Worm (Caenorhabditis elegans): ENCODE data around the gene ari-2.

ari-2 gene

ce11 chrIV:5550676-5551184, at the start of gene ari-2:
Gene ari-2 (plus strand): TSS chrIV:5551134.
- TF ChIP-seq lsy-2 (tag; optimal IDR thresholded peaks at IDR 0.05) (peak; percentile 12), drap-1 (GFP tag; optimal IDR thresholded peaks at IDR 0.05) (no peak)

- TF ChIP-seq nhr-28 (tag; optimal IDR thresholded peaks at IDR 0.05) (no peak), nhr-12 (tag; optimal IDR thresholded peaks at IDR 0.05) (no peak), elt-1 (tag; optimal IDR thresholded peaks at IDR 0.05; ENCODE audit: borderline replicate concordance, insufficient read depth) (no peak), ces-1 (GFP tag; optimal IDR thresholded peaks at IDR 0.05) (peak; percentile 95), lin-13 (tag; optimal IDR thresholded peaks at IDR 0.05) (no peak), hlh-1 (tag; optimal IDR thresholded peaks at IDR 0.05) (no peak), zip-8 (tag; optimal IDR thresholded peaks at IDR 0.05) (peak; percentile 89), nhr-237 (tag; optimal IDR thresholded peaks at IDR 0.05) (no peak), M03D4.4 (tag; optimal IDR thresholded peaks at IDR 0.05) (no peak), ceh-83 (GFP tag; optimal IDR thresholded peaks at IDR 0.05) (no peak), flh-1 (GFP tag; optimal IDR thresholded peaks at IDR 0.05) (no peak), cnd-1 (tag; optimal IDR thresholded peaks at IDR 0.05) (peak; percentile 32), bed-3 (GFP tag; optimal IDR thresholded peaks at IDR 0.05) (no peak), lsy-2 (tag; optimal IDR thresholded peaks at IDR 0.05) (no peak), pha-4 (tag; optimal IDR thresholded peaks at IDR 0.05) (no peak), ham-2 (GFP tag; optimal IDR thresholded peaks at IDR 0.05) (no peak), tbx-8 (GFP tag; optimal IDR thresholded peaks at IDR 0.05) (no peak), snpc-4 (tag; optimal IDR thresholded peaks at IDR 0.05) (no peak), mab-5 (tag; optimal IDR thresholded peaks at IDR 0.05) (no peak), mls-2 (tag; optimal IDR thresholded peaks at IDR 0.05) (no peak), lin-32 (GFP tag; optimal IDR thresholded peaks at IDR 0.05) (no peak), ceh-43 (GFP tag; optimal IDR thresholded peaks at IDR 0.05) (no peak), sptf-1 (tag; optimal IDR thresholded peaks at IDR 0.05) (no peak), unc-120 (tag; optimal IDR thresholded peaks at IDR 0.05; ENCODE audit: poor library complexity, severe bottlenecking) (no peak), unc-39 (tag; optimal IDR thresholded peaks at IDR 0.05) (no peak), nhr-76 (tag; optimal IDR thresholded peaks at IDR 0.05) (no peak), ceh-39 (tag; optimal IDR thresholded peaks at IDR 0.05) (no peak), elt-3 (tag; optimal IDR thresholded peaks at IDR 0.05) (no peak), unc-62 (GFP tag; optimal IDR thresholded peaks at IDR 0.05) (no peak), mep-1 (tag; optimal IDR thresholded peaks at IDR 0.05) (no peak), ztf-11 (tag; optimal IDR thresholded peaks at IDR 0.05) (no peak), sem-2 (GFP tag; optimal IDR thresholded peaks at IDR 0.05) (no peak), nhr-2 (tag; optimal IDR thresholded peaks at IDR 0.05) (peak; percentile 81), drap-1 (GFP tag; optimal IDR thresholded peaks at IDR 0.05) (no peak)
These were observed 49.5 kb upstream of the ari-2 start for ce11 chrIV:5501414-5501813.

ce11 chrIV:5502610-5503009, 48.3 kb upstream of the ari-2 start:
- TF ChIP-seq elt-3 (tag; optimal IDR thresholded peaks at IDR 0.05): no peak
- no peak for TF ChIP-seq nhr-12 (tag; optimal IDR thresholded peaks at IDR 0.05)
- peak; percentile 46 for TF ChIP-seq elt-1 (tag; optimal IDR thresholded peaks at IDR 0.05; ENCODE audit: borderline replicate concordance, insufficient read depth)
- no peak for TF ChIP-seq bed-3 (GFP tag; optimal IDR thresholded peaks at IDR 0.05)
- TF ChIP-seq flh-1 (GFP tag; optimal IDR thresholded peaks at IDR 0.05): no peak
- no peak for TF ChIP-seq blmp-1 (tag; optimal IDR thresholded peaks at IDR 0.05)
- peak; percentile 84 for TF ChIP-seq nhr-2 (tag; optimal IDR thresholded peaks at IDR 0.05)
- no peak for TF ChIP-seq unc-62 (GFP tag; optimal IDR thresholded peaks at IDR 0.05)
- peak; percentile 88 for TF ChIP-seq ces-1 (GFP tag; optimal IDR thresholded peaks at IDR 0.05)
- no peak for TF ChIP-seq drap-1 (GFP tag; optimal IDR thresholded peaks at IDR 0.05)
- no peak for TF ChIP-seq pha-4 (tag; optimal IDR thresholded peaks at IDR 0.05)
- no peak for TF ChIP-seq nhr-237 (tag; optimal IDR thresholded peaks at IDR 0.05)
- peak; percentile 53 for TF ChIP-seq zip-8 (tag; optimal IDR thresholded peaks at IDR 0.05)

ce11 chrIV:5506642-5507041, 44.3 kb upstream of the ari-2 start:
- no peak for TF ChIP-seq drap-1 (GFP tag; optimal IDR thresholded peaks at IDR 0.05)
- no peak for TF ChIP-seq bed-3 (GFP tag; optimal IDR thresholded peaks at IDR 0.05)
- TF ChIP-seq elt-1 (tag; optimal IDR thresholded peaks at IDR 0.05; ENCODE audit: borderline replicate concordance, insufficient read depth): peak; percentile 79
- peak; percentile 53 for TF ChIP-seq ces-1 (GFP tag; optimal IDR thresholded peaks at IDR 0.05)
- TF ChIP-seq nhr-2 (tag; optimal IDR thresholded peaks at IDR 0.05): peak; percentile 69
- no peak for TF ChIP-seq nhr-76 (tag; optimal IDR thresholded peaks at IDR 0.05)
- TF ChIP-seq ceh-83 (GFP tag; optimal IDR thresholded peaks at IDR 0.05): no peak
- TF ChIP-seq unc-62 (GFP tag; optimal IDR thresholded peaks at IDR 0.05): peak; percentile 50
- TF ChIP-seq hlh-1 (tag; optimal IDR thresholded peaks at IDR 0.05): no peak
- no peak for TF ChIP-seq nhr-28 (tag; optimal IDR thresholded peaks at IDR 0.05)
- peak; percentile 45 for TF ChIP-seq zip-8 (tag; optimal IDR thresholded peaks at IDR 0.05)
